Fruit fly (Drosophila melanogaster) whole organism, embryonic: Measurements from ENCODE around the gene Mul1.

ENCODE experiments used
- Blimp-1 ChIP-seq: fragments of 200-800 bp; sonication (Bioruptor generic); optimal IDR thresholded peaks from 3 replicates; lab custom pipeline; 2018; ENCODE audit warnings: missing biosample characterization, missing genetic modification characterization, mild to moderate bottlenecking, moderate library complexity, missing genetic modification reagents
- C15 ChIP-seq: fragments of 200-800 bp; sonication (Bioruptor generic); IDR thresholded peaks from 3 replicates; pipeline ENCODE4 v1.3.6; 2022; ENCODE audit warnings: missing biosample characterization, missing genetic modification characterization
- CG10274 ChIP-seq: fragments of 200-800 bp; sonication (Bioruptor generic); optimal IDR thresholded peaks from 3 replicates; lab custom pipeline; 2017; ENCODE audit warnings: missing biosample characterization, mild to moderate bottlenecking, missing genetic modification characterization
- CG10565 ChIP-seq: fragments of 200-800 bp; sonication (Bioruptor generic); optimal IDR thresholded peaks from 3 replicates; lab custom pipeline; 2016; ENCODE audit warnings: missing biosample characterization, mild to moderate bottlenecking, missing genetic modification characterization
- CG12744 ChIP-seq: fragments of 200-800 bp; sonication (Bioruptor generic); optimal IDR thresholded peaks from 2 replicates; lab custom pipeline; 2016; ENCODE audit warnings: missing biosample characterization, missing genetic modification characterization
- CG14441 ChIP-seq: fragments of 200-800 bp; sonication (Bioruptor generic); IDR thresholded peaks from 2 replicates; pipeline ENCODE4 v1.3.6; 2022; ENCODE audit warnings: missing biosample characterization, missing genetic modification characterization
- CG14710 ChIP-seq: fragments of 200-800 bp; sonication (Bioruptor generic); optimal IDR thresholded peaks from 3 replicates; lab custom pipeline; 2019; ENCODE audit warnings: missing biosample characterization, mild to moderate bottlenecking, missing genetic modification characterization, moderate library complexity
- CG17361 ChIP-seq: fragments of 200-800 bp; sonication (Bioruptor generic); IDR thresholded peaks from 3 replicates; pipeline ENCODE4 v1.3.6; 2022; ENCODE audit warnings: missing biosample characterization, missing genetic modification characterization
- CG17385 ChIP-seq: fragments of 200-800 bp; sonication (Bioruptor generic); optimal IDR thresholded peaks from 3 replicates; lab custom pipeline; 2018; ENCODE audit warnings: missing biosample characterization, mild to moderate bottlenecking, missing genetic modification characterization
- CG18599 ChIP-seq: fragments of 200-800 bp; sonication (Bioruptor generic); optimal IDR thresholded peaks from 3 replicates; lab custom pipeline; 2017; ENCODE audit warnings: missing biosample characterization, missing genetic modification characterization, mild to moderate bottlenecking, moderate library complexity, missing genetic modification reagents
- CG2712 ChIP-seq: fragments of 200-800 bp; optimal IDR thresholded peaks from 3 replicates; lab custom pipeline; 2019; ENCODE audit warnings: missing biosample characterization, mild to moderate bottlenecking, missing genetic modification characterization, moderate library complexity
- CG2875 ChIP-seq: fragments of 200-800 bp; sonication (Bioruptor generic); optimal IDR thresholded peaks from 2 replicates; lab custom pipeline; 2017; ENCODE audit warnings: missing biosample characterization, mild to moderate bottlenecking, missing genetic modification characterization, missing genetic modification reagents
- CG30403 ChIP-seq: fragments of 200-800 bp; sonication (Bioruptor generic); optimal IDR thresholded peaks from 3 replicates; lab custom pipeline; 2016; ENCODE audit warnings: missing biosample characterization, missing genetic modification characterization
- CG31224 ChIP-seq: fragments of 200-800 bp; sonication (Bioruptor generic); IDR thresholded peaks from 2 replicates; pipeline ENCODE4 v1.3.6; 2022; ENCODE audit warnings: missing biosample characterization, missing genetic modification characterization
- CG31365 ChIP-seq: fragments of 200-800 bp; sonication (Bioruptor generic); optimal IDR thresholded peaks from 2 replicates; lab custom pipeline; 2018; ENCODE audit warnings: missing biosample characterization, mild to moderate bottlenecking, missing genetic modification characterization
- CG31388 ChIP-seq: fragments of 200-800 bp; sonication (Bioruptor generic); optimal IDR thresholded peaks from 2 replicates; lab custom pipeline; 2016; ENCODE audit warnings: missing biosample characterization, missing genetic modification characterization
- CG32772 ChIP-seq: fragments of 200-800 bp; sonication (Bioruptor generic); IDR thresholded peaks from 2 replicates; pipeline ENCODE4 v1.3.6; 2022; ENCODE audit warnings: missing biosample characterization, missing genetic modification characterization
- CG34376 ChIP-seq: fragments of 200-800 bp; sonication (Bioruptor generic); optimal IDR thresholded peaks from 2 replicates; lab custom pipeline; 2018; ENCODE audit warnings: missing biosample characterization, mild to moderate bottlenecking, missing genetic modification characterization
- CG3838 ChIP-seq: fragments of 200-800 bp; sonication (Bioruptor generic); optimal IDR thresholded peaks from 3 replicates; lab custom pipeline; 2016; ENCODE audit warnings: missing biosample characterization, missing genetic modification characterization
- CG4404 ChIP-seq: fragments of 200-800 bp; sonication (Bioruptor generic); IDR thresholded peaks from 2 replicates; pipeline ENCODE4 v1.3.6; 2022; ENCODE audit warnings: missing biosample characterization, missing genetic modification characterization
- CG4617 ChIP-seq: fragments of 200-800 bp; sonication (Bioruptor generic); optimal IDR thresholded peaks from 3 replicates; lab custom pipeline; 2016; ENCODE audit warnings: missing biosample characterization, missing genetic modification characterization, borderline replicate concordance
- CG4854 ChIP-seq: fragments of 200-800 bp; sonication (Bioruptor generic); optimal IDR thresholded peaks from 2 replicates; lab custom pipeline; 2016; ENCODE audit warnings: missing biosample characterization, missing genetic modification characterization, inconsistent platforms
- CG6791 ChIP-seq: fragments of 200-800 bp; sonication (Bioruptor generic); IDR thresholded peaks from 3 replicates; pipeline ENCODE4 v1.3.6; 2022; ENCODE audit warnings: missing biosample characterization, missing genetic modification characterization; ENCODE audit not compliant: partially characterized antibody
- CG7786 ChIP-seq: fragments of 200-800 bp; sonication (Bioruptor generic); optimal IDR thresholded peaks from 2 replicates; lab custom pipeline; 2016; ENCODE audit warnings: missing biosample characterization, missing genetic modification characterization
- D ChIP-seq, 2 experiments: fragments of 200-800 bp in 1 of 2; fragments of >200 bp in 1 of 2; sonication (Bioruptor generic) in 1 of 2; optimal IDR thresholded peaks; 2 replicates in 1 of 2; 3 replicates in 1 of 2; lab custom pipeline; 2017; ENCODE audit warnings: mild to moderate bottlenecking in 1 of 2, missing biosample characterization in 1 of 2, missing genetic modification characterization in 1 of 2, missing genetic modification reagents in 1 of 2
- Dfd ChIP-seq, 2 experiments: fragments of >200 bp; optimal IDR thresholded peaks; 2 replicates each; lab custom pipeline; 2017; ENCODE audit warnings: missing biosample characterization in 2 of 2, missing genetic modification characterization in 2 of 2
- HHEX ChIP-seq: fragments of 200-800 bp; sonication (Bioruptor generic); optimal IDR thresholded peaks from 3 replicates; lab custom pipeline; 2017; ENCODE audit warnings: missing biosample characterization, mild to moderate bottlenecking, missing genetic modification characterization, missing genetic modification reagents
- HLH4C ChIP-seq: fragments of 200-800 bp; sonication (Bioruptor generic); IDR thresholded peaks from 3 replicates; pipeline ENCODE4 v1.3.6; 2022; ENCODE audit warnings: missing biosample characterization, missing genetic modification characterization; ENCODE audit not compliant: partially characterized antibody
- Lim3 ChIP-seq: fragments of 200-800 bp; sonication (Bioruptor generic); IDR thresholded peaks from 2 replicates; pipeline ENCODE4 v1.3.6; 2022; ENCODE audit warnings: missing biosample characterization, missing genetic modification characterization
- Mad ChIP-seq: fragments of 200-800 bp; sonication (Bioruptor generic); optimal IDR thresholded peaks from 2 replicates; lab custom pipeline; 2016; ENCODE audit warnings: missing biosample characterization, missing genetic modification characterization
- TFAM ChIP-seq: fragments of 200-800 bp; sonication (Bioruptor generic); optimal IDR thresholded peaks from 2 replicates; lab custom pipeline; 2017; ENCODE audit warnings: missing biosample characterization, missing genetic modification characterization, inconsistent platforms
- Taf1 ChIP-seq: fragments of 200-800 bp; sonication (Bioruptor generic); IDR thresholded peaks from 2 replicates; pipeline ENCODE4 v1.3.6; 2022; ENCODE audit warnings: missing biosample characterization, missing genetic modification characterization
- al ChIP-seq: fragments of 200-800 bp; sonication (Bioruptor generic); IDR thresholded peaks from 2 replicates; pipeline ENCODE4 v1.3.6; 2022; ENCODE audit warnings: missing biosample characterization, missing genetic modification characterization
- ase ChIP-seq: fragments of 200-800 bp; sonication (Bioruptor generic); IDR thresholded peaks from 3 replicates; pipeline ENCODE4 v1.3.6; 2022; ENCODE audit warnings: missing biosample characterization, missing genetic modification characterization
- cato ChIP-seq: fragments of 200-800 bp; sonication (Bioruptor generic); optimal IDR thresholded peaks from 2 replicates; lab custom pipeline; 2016; ENCODE audit warnings: missing biosample characterization, missing genetic modification characterization, borderline replicate concordance
- hth ChIP-seq: fragments of >200 bp; optimal IDR thresholded peaks from 2 replicates; lab custom pipeline; 2017; ENCODE audit warnings: inconsistent platforms
- ind ChIP-seq: fragments of 200-800 bp; sonication (Bioruptor generic); optimal IDR thresholded peaks from 3 replicates; lab custom pipeline; 2016; ENCODE audit warnings: missing biosample characterization, missing genetic modification characterization
- kay ChIP-seq: fragments of 200-800 bp; sonication (Bioruptor generic); optimal IDR thresholded peaks from 2 replicates; lab custom pipeline; 2016; ENCODE audit warnings: missing biosample characterization, missing genetic modification characterization
- lilli ChIP-seq: fragments of 200-800 bp; sonication (Bioruptor generic); optimal IDR thresholded peaks from 3 replicates; lab custom pipeline; 2016; ENCODE audit warnings: missing biosample characterization, missing genetic modification characterization
- maf-S ChIP-seq: fragments of 200-800 bp; sonication (Bioruptor generic); optimal IDR thresholded peaks from 2 replicates; lab custom pipeline; 2016; ENCODE audit warnings: missing biosample characterization, missing genetic modification characterization
- nerfin-1 ChIP-seq: fragments of 200-800 bp; sonication (Bioruptor generic); optimal IDR thresholded peaks from 3 replicates; lab custom pipeline; 2019; ENCODE audit warnings: missing biosample characterization, mild to moderate bottlenecking, missing genetic modification characterization, moderate library complexity
- pan ChIP-seq, 4 experiments: fragments of >200 bp in 3 of 4; fragments of 200-800 bp in 1 of 4; sonication (Bioruptor generic) in 1 of 4; optimal IDR thresholded peaks in 3 of 4; IDR thresholded peaks in 1 of 4; 2 replicates each; pipeline versions ENCODE4 v1.3.6 to Lab custom; 2017 to 2022; ENCODE audit warnings: missing biosample characterization in 2 of 4, missing genetic modification characterization in 2 of 4, mixed read lengths in 1 of 4
- pfk ChIP-seq: fragments of 200-800 bp; sonication (Bioruptor generic); optimal IDR thresholded peaks from 2 replicates; lab custom pipeline; 2018; ENCODE audit warnings: missing biosample characterization, mild to moderate bottlenecking, missing genetic modification characterization, moderate library complexity
- row ChIP-seq: fragments of 200-800 bp; sonication (Bioruptor generic); IDR thresholded peaks from 3 replicates; pipeline ENCODE4 v1.3.6; 2022; ENCODE audit warnings: missing biosample characterization, missing genetic modification characterization
- twi ChIP-seq: fragments of 200-800 bp; optimal IDR thresholded peaks from 2 replicates; lab custom pipeline; 2019; ENCODE audit warnings: missing biosample characterization, mild to moderate bottlenecking, missing genetic modification characterization, moderate library complexity
- vvl ChIP-seq: fragments of 200-800 bp; sonication (Bioruptor generic); IDR thresholded peaks from 2 replicates; pipeline ENCODE4 v1.3.6; 2022; ENCODE audit warnings: missing biosample characterization, missing genetic modification characterization
- yki ChIP-seq: fragments of >200 bp; optimal IDR thresholded peaks from 3 replicates; lab custom pipeline; 2018
- zen2 ChIP-seq: fragments of 200-800 bp; sonication (Bioruptor generic); IDR thresholded peaks from 3 replicates; pipeline ENCODE4 v1.3.6; 2022; ENCODE audit warnings: missing biosample characterization, missing genetic modification characterization; ENCODE audit not compliant: partially characterized antibody
- zfh1 ChIP-seq: fragments of 200-800 bp; sonication (Bioruptor generic); IDR thresholded peaks from 3 replicates; pipeline ENCODE4 v1.3.6; 2022; ENCODE audit warnings: missing biosample characterization, missing genetic modification characterization

The Mul1 gene

DNA sequence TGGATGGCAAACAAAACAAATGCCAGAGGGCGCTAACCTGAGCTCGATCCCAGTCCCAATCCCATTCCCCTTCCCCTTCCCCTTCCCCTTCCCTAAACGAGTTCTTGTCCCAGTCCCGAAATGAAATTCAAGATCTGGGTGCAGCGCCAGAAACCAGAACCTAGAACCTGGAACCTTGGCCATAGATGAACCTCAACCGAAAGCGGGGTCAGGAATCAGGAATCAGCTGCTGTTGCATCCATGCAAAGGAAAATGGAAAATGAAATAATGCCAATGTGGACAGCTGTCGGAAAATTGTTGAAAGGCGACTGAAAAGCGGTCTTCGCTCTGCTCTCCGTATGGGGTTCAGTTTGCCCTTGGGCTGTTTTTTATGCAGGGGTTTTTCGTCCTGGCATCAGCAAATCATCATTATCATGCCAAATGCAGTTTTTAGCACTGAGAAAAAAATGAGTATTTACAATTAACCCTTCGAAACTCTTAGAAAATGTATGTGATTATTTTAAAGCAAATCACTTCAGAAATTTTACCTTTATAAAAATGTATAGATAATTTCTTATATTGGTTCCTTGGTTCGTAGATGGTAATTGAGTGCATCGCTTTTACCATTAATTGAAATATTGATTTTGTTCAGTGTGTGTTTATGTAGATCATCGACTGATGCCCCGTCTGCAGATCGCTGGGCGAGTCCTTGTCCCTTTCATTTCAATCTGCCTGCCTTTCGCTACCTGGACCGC lies 43.5 kb upstream of the Mul1 start (continued):
- peak; percentile 40 for TF ChIP-seq Blimp-1 (GFP tag; lab: Kevin White, UChicago)
- no peak for TF ChIP-seq CG2875
- TF ChIP-seq CG10274: no peak
- TF ChIP-seq nerfin-1 (tag; lab: Kevin White, UChicago): no peak
- peak; percentile 54; the same call in 2 of the 3 replicates for TF ChIP-seq CG17361 (GFP tag; lab: Robert Waterston, UW)
- TF ChIP-seq CG31224 (GFP tag; lab: Robert Waterston, UW): no peak
- no peak for TF ChIP-seq CG34376 (GFP tag; lab: Kevin White, UChicago)
- no peak for TF ChIP-seq D (optimal IDR thresholded peaks at IDR 0.05; lab: Kevin White, UChicago)
- TF ChIP-seq D (GFP tag; optimal IDR thresholded peaks at IDR 0.05; lab: Kevin White, UChicago): peak; percentile 14
- no peak for TF ChIP-seq zen2 (GFP tag; lab: Robert Waterston, UW)
- TF ChIP-seq kay (GFP tag; lab: Kevin White, UChicago): no peak
- TF ChIP-seq ase (GFP tag; lab: Robert Waterston, UW): no peak
- no peak for TF ChIP-seq CG7786 (GFP tag; lab: Kevin White, UChicago)
- no peak for TF ChIP-seq CG31388
- peak; percentile 67 for TF ChIP-seq CG4404 (GFP tag; lab: Robert Waterston, UW)
- no peak for TF ChIP-seq lilli (GFP tag; lab: Kevin White, UChicago)
- no peak for TF ChIP-seq CG10565 (GFP tag; lab: Kevin White, UChicago)
- no peak for TF ChIP-seq CG3838 (GFP tag; lab: Kevin White, UChicago)
- no peak for TF ChIP-seq al (GFP tag; lab: Robert Waterston, UW)
- TF ChIP-seq Taf1: no peak
- TF ChIP-seq CG17385: no peak
- TF ChIP-seq cato (GFP tag; lab: Kevin White, UChicago): no peak
- no peak for TF ChIP-seq pan (optimal IDR thresholded peaks at IDR 0.05; lab: Kevin White, UChicago)
- TF ChIP-seq pan (GFP tag; optimal IDR thresholded peaks at IDR 0.05 in 1 of 2, IDR thresholded peaks at IDR 0.05 in 1 of 2): no peak
- no peak for TF ChIP-seq TFAM (GFP tag; lab: Kevin White, UChicago)
- peak; percentile 77 for TF ChIP-seq CG14710
- no peak; the same call in 1 of the 2 replicates for TF ChIP-seq vvl (GFP tag; lab: Robert Waterston, UW)
- TF ChIP-seq hth (lab: Kevin White, UChicago): no peak
- TF ChIP-seq C15 (GFP tag; lab: Robert Waterston, UW): no peak
- TF ChIP-seq CG31365 (tag; lab: Kevin White, UChicago): no peak
- TF ChIP-seq Lim3 (GFP tag; lab: Robert Waterston, UW): no peak
- peak; percentile 2 for TF ChIP-seq twi
- TF ChIP-seq yki (lab: Kevin White, UChicago): no peak
- TF ChIP-seq CG32772: no peak
- 0 out of 3 replicates have a peak, but pooled peaks have one; percentile 20 for TF ChIP-seq zfh1 (GFP tag; lab: Robert Waterston, UW)
- TF ChIP-seq CG30403 (GFP tag; lab: Kevin White, UChicago): no peak
- no peak for TF ChIP-seq Mad
- TF ChIP-seq ind (GFP tag; lab: Kevin White, UChicago): no peak
- no peak for TF ChIP-seq CG12744
- no peak for TF ChIP-seq Dfd (GFP tag; optimal IDR thresholded peaks at IDR 0.05; lab: Kevin White, UChicago)
- no peak for TF ChIP-seq HLH4C (GFP tag; lab: Robert Waterston, UW)
- TF ChIP-seq row (GFP tag; lab: Robert Waterston, UW): peak; percentile 54
- no peak for TF ChIP-seq CG4617 (GFP tag; lab: Kevin White, UChicago)
- TF ChIP-seq CG6791 (GFP tag; lab: Robert Waterston, UW): no peak
- TF ChIP-seq CG18599 (GFP tag; lab: Kevin White, UChicago): no peak
- TF ChIP-seq CG2712 (tag; lab: Kevin White, UChicago): peak; percentile 78
- TF ChIP-seq HHEX (GFP tag; lab: Kevin White, UChicago): no peak
- TF ChIP-seq maf-S (GFP tag; lab: Kevin White, UChicago): no peak
- no peak for TF ChIP-seq CG4854 (GFP tag; lab: Kevin White, UChicago)
- no peak for TF ChIP-seq CG14441 (GFP tag; lab: Robert Waterston, UW)
- no peak for TF ChIP-seq pfk
